Fruit fly (Drosophila melanogaster): ENCODE data around the gene HGTX.

Gene HGTX

DNA sequence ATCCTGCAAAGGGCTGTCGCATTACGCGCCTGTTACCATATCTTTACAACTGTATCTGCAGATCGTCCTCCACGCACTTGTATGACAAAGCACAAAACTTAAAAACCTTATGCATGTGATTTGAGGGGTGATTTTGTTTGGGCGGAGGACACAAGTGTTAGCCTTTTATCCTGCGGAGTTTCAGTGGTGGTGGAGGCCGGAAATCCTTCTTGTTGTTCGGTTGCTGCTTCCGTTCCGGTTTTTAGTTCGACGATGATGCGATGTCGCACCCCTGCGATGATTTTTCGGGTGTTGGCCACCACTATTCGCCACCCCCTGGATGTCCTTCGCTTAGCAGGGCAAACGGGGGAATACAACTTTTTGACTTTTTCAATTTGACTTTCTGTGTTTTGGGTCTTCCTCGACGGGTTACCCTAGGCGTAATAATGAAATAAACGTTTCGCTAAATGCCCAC is 34.2 kb downstream of the HGTX start (continued):
- no peak for TF ChIP-seq CG7556 (GFP tag; optimal IDR thresholded peaks at IDR 0.05)
- peak; percentile 25 for TF ChIP-seq oc (tag; optimal IDR thresholded peaks at IDR 0.05)
- no peak for TF ChIP-seq Hmx (GFP tag; optimal IDR thresholded peaks at IDR 0.05)
- no peak for TF ChIP-seq CG5245 (GFP tag; optimal IDR thresholded peaks at IDR 0.05)
- TF ChIP-seq Taf1 (GFP tag; IDR thresholded peaks at IDR 0.05) = no peak
- TF ChIP-seq dan (GFP tag; IDR thresholded peaks at IDR 0.05) = no peak
- no peak for TF ChIP-seq sna (GFP tag; IDR thresholded peaks at IDR 0.05; ENCODE audit: partially characterized antibody)
- TF ChIP-seq HmgD (GFP tag; optimal IDR thresholded peaks at IDR 0.05) = no peak
- TF ChIP-seq prd (optimal IDR thresholded peaks at IDR 0.05) = no peak
- TF ChIP-seq prd (GFP tag; IDR thresholded peaks at IDR 0.05) = no peak
- TF ChIP-seq sima (GFP tag; optimal IDR thresholded peaks at IDR 0.05) = no peak
- no peak for TF ChIP-seq croc (GFP tag; conservative IDR thresholded peaks at IDR 0.05)
- TF ChIP-seq HLH54F (GFP tag; optimal IDR thresholded peaks at IDR 0.05) = no peak
- no peak for TF ChIP-seq Opbp (GFP tag; IDR thresholded peaks at IDR 0.05; ENCODE audit: partially characterized antibody)
- TF ChIP-seq toy (GFP tag; IDR thresholded peaks at IDR 0.05) = no peak
- TF ChIP-seq dysf (GFP tag; IDR thresholded peaks at IDR 0.05) = no peak
- TF ChIP-seq CG14441 (GFP tag; IDR thresholded peaks at IDR 0.05) = no peak
- peak; percentile 66 for TF ChIP-seq CG13894 (tag; optimal IDR thresholded peaks at IDR 0.05)
- no peak for TF ChIP-seq ems (GFP tag; optimal IDR thresholded peaks at IDR 0.05)
- peak; percentile 41 for TF ChIP-seq kni (GFP tag; optimal IDR thresholded peaks at IDR 0.05)
- TF ChIP-seq Dek (tag; optimal IDR thresholded peaks at IDR 0.05) = no peak
- TF ChIP-seq CG16813 (GFP tag; IDR thresholded peaks at IDR 0.05; ENCODE audit: partially characterized antibody) = no peak
- no peak for TF ChIP-seq NFAT (GFP tag; IDR thresholded peaks at IDR 0.05)
- no peak for TF ChIP-seq btn (GFP tag; optimal IDR thresholded peaks at IDR 0.05)
- TF ChIP-seq eve (GFP tag; optimal IDR thresholded peaks at IDR 0.05) = no peak
- TF ChIP-seq Sry-δ (GFP tag; optimal IDR thresholded peaks at IDR 0.05) = peak; percentile 12

dm6 chr3L:14564404-14564803 is 34.9 kb downstream of the HGTX start:
- TF ChIP-seq lab (GFP tag; optimal IDR thresholded peaks at IDR 0.05) (peak; percentile 39), CG4360 (GFP tag; IDR thresholded peaks at IDR 0.05) (no peak), CG8290 (GFP tag; optimal IDR thresholded peaks at IDR 0.05) (no peak), CG8290 (tag; optimal IDR thresholded peaks at IDR 0.05) (peak in 1 of 2 experiments; percentile 46), Fer1 (GFP tag; optimal IDR thresholded peaks at IDR 0.05) (peak; percentile 40), CG10267 (tag; optimal IDR thresholded peaks at IDR 0.05) (no peak), CG11398 (GFP tag; optimal IDR thresholded peaks at IDR 0.05) (peak; percentile 18), CG15514 (GFP tag; optimal IDR thresholded peaks at IDR 0.05) (peak; percentile 19), CG12391 (tag; optimal IDR thresholded peaks at IDR 0.05) (no peak), Nf-YB (GFP tag; optimal IDR thresholded peaks at IDR 0.05) (no peak), CG3281 (GFP tag; optimal IDR thresholded peaks at IDR 0.05) (peak; percentile 30), fd102C (GFP tag; optimal IDR thresholded peaks at IDR 0.05) (peak; percentile 51), gem (tag; optimal IDR thresholded peaks at IDR 0.05) (no peak), Dref (GFP tag; IDR thresholded peaks at IDR 0.05) (no peak), CrebB (tag; optimal IDR thresholded peaks at IDR 0.05) (no peak), Kr (GFP tag; optimal IDR thresholded peaks at IDR 0.05) (no peak), CG3407 (GFP tag; optimal IDR thresholded peaks at IDR 0.05) (no peak), CG15696 (tag; optimal IDR thresholded peaks at IDR 0.05) (peak; percentile 14), CG9876 (GFP tag; optimal IDR thresholded peaks at IDR 0.05) (no peak), dimm (GFP tag; IDR thresholded peaks at IDR 0.05) (no peak), odd (GFP tag; optimal IDR thresholded peaks at IDR 0.05) (no peak), CG18599 (GFP tag; optimal IDR thresholded peaks at IDR 0.05) (peak; percentile 46), CG32532 (GFP tag; IDR thresholded peaks at IDR 0.05) (0 out of 2 replicates have a peak, but pooled peaks have one; percentile 16), zen (tag; optimal IDR thresholded peaks at IDR 0.05) (peak; percentile 7), ind (GFP tag; optimal IDR thresholded peaks at IDR 0.05) (no peak), CG6813 (GFP tag; optimal IDR thresholded peaks at IDR 0.05) (peak; percentile 19), schlank (tag; optimal IDR thresholded peaks at IDR 0.05) (peak; percentile 8)
